Fruit fly (Drosophila melanogaster) whole organism, wandering third instar larva: ENCODE results near the gene ifc.

Source experiments
- Abd-B ChIP-seq: fragments of >200 bp; optimal IDR thresholded peaks from 2 replicates; lab custom pipeline; 2017; ENCODE audit warnings: missing biosample characterization, missing genetic modification characterization
- CG9705 ChIP-seq: fragments of 200-800 bp; sonication (Bioruptor generic); optimal IDR thresholded peaks from 2 replicates; lab custom pipeline; 2018; ENCODE audit warnings: missing biosample characterization, mild to moderate bottlenecking, missing genetic modification characterization
- GATAd ChIP-seq: sonication (Bioruptor generic); optimal IDR thresholded peaks from 2 replicates; lab custom pipeline; 2016; ENCODE audit warnings: missing biosample characterization, missing genetic modification characterization
- HLH106 ChIP-seq: fragments of 200-800 bp; optimal IDR thresholded peaks from 3 replicates; lab custom pipeline; 2019; ENCODE audit warnings: missing biosample characterization, mild to moderate bottlenecking, missing genetic modification characterization, moderate library complexity
- Hnf4 ChIP-seq: fragments of 200-800 bp; sonication (Bioruptor generic); optimal IDR thresholded peaks from 2 replicates; lab custom pipeline; 2016; ENCODE audit warnings: missing biosample characterization, mild to moderate bottlenecking, missing genetic modification characterization
- Hr78 ChIP-seq: fragments of >200 bp; optimal IDR thresholded peaks from 2 replicates; lab custom pipeline; 2017; ENCODE audit warnings: missing biosample characterization, missing genetic modification characterization
- Hr83 ChIP-seq: fragments of 200-300 bp; sonication (Bioruptor generic); optimal IDR thresholded peaks from 2 replicates; lab custom pipeline; 2016; ENCODE audit warnings: missing biosample characterization, mild to moderate bottlenecking, missing genetic modification characterization, moderate library complexity; ENCODE audit not compliant: poor library complexity, severe bottlenecking
- Mio ChIP-seq: sonication (Bioruptor generic); optimal IDR thresholded peaks from 2 replicates; lab custom pipeline; 2016; ENCODE audit warnings: missing biosample characterization, missing genetic modification characterization
- Myc ChIP-seq: fragments of >200 bp; optimal IDR thresholded peaks from 2 replicates; lab custom pipeline; 2017
- N ChIP-seq: fragments of >200 bp; optimal IDR thresholded peaks from 2 replicates; lab custom pipeline; 2018; ENCODE audit warnings: missing biosample characterization, missing external identifiers, missing genetic modification characterization
- OdsH ChIP-seq: fragments of 200-800 bp; sonication (Bioruptor generic); optimal IDR thresholded peaks from 2 replicates; lab custom pipeline; 2016; ENCODE audit warnings: missing biosample characterization, mild to moderate bottlenecking, missing genetic modification characterization
- Rel ChIP-seq, 2 experiments: fragments of 200-800 bp; sonication (Bioruptor generic) in 1 of 2; optimal IDR thresholded peaks; 2 replicates in 1 of 2; 3 replicates in 1 of 2; lab custom pipeline; 2016 to 2019; ENCODE audit warnings: mild to moderate bottlenecking in 2 of 2, missing biosample characterization in 2 of 2, missing genetic modification characterization in 2 of 2, moderate library complexity in 1 of 2
- Sp1 ChIP-seq: fragments of 200-800 bp; sonication (Bioruptor generic); optimal IDR thresholded peaks from 3 replicates; lab custom pipeline; 2019; ENCODE audit warnings: missing biosample characterization, mild to moderate bottlenecking, missing genetic modification characterization, moderate library complexity
- Vsx2 ChIP-seq: fragments of 200-300, 225-300 bp; sonication (Bioruptor generic); optimal IDR thresholded peaks from 2 replicates; lab custom pipeline; 2018; ENCODE audit warnings: missing biosample characterization, missing genetic modification characterization; ENCODE audit not compliant: partially characterized antibody
- br ChIP-seq: fragments of 200-800 bp; sonication (Bioruptor generic); optimal IDR thresholded peaks from 2 replicates; lab custom pipeline; 2016; ENCODE audit warnings: missing biosample characterization, missing genetic modification characterization
- dmrt93B ChIP-seq: fragments of 200-800 bp; sonication (Bioruptor generic); optimal IDR thresholded peaks from 2 replicates; lab custom pipeline; 2018; ENCODE audit warnings: missing biosample characterization, mild to moderate bottlenecking, missing genetic modification characterization
- dsf ChIP-seq: sonication (Bioruptor generic); optimal IDR thresholded peaks from 2 replicates; lab custom pipeline; 2016; ENCODE audit warnings: missing biosample characterization, missing genetic modification characterization, borderline replicate concordance
- ey ChIP-seq: fragments of 200-800 bp; sonication (Bioruptor generic); optimal IDR thresholded peaks from 2 replicates; lab custom pipeline; 2016; ENCODE audit warnings: missing biosample characterization, missing genetic modification characterization
- foxo ChIP-seq, 2 experiments: fragments of 200-800 bp; sonication (Bioruptor generic); optimal IDR thresholded peaks; 2 replicates in 1 of 2; 3 replicates in 1 of 2; lab custom pipeline; 2016 to 2017; ENCODE audit warnings: missing biosample characterization in 2 of 2, missing genetic modification characterization in 2 of 2
- fru ChIP-seq: fragments of 200-800 bp; sonication (Bioruptor generic); optimal IDR thresholded peaks from 3 replicates; lab custom pipeline; 2016; ENCODE audit warnings: missing biosample characterization, mild to moderate bottlenecking, missing genetic modification characterization
- h ChIP-seq: fragments of 200-800 bp; sonication (Bioruptor generic); optimal IDR thresholded peaks from 3 replicates; lab custom pipeline; 2016; ENCODE audit warnings: missing biosample characterization, mild to moderate bottlenecking, missing genetic modification characterization
- lola ChIP-seq: fragments of >200 bp; optimal IDR thresholded peaks from 2 replicates; lab custom pipeline; 2017; ENCODE audit warnings: missing biosample characterization, missing genetic modification characterization
- psq ChIP-seq: fragments of 200-800 bp; sonication (Bioruptor generic); optimal IDR thresholded peaks from 3 replicates; lab custom pipeline; 2017; ENCODE audit warnings: missing biosample characterization, mild to moderate bottlenecking, missing genetic modification characterization, moderate library complexity
- rgr ChIP-seq: fragments of 200-800 bp; sonication (Bioruptor generic); optimal IDR thresholded peaks from 3 replicates; lab custom pipeline; 2016; ENCODE audit warnings: missing biosample characterization, mild to moderate bottlenecking, missing genetic modification characterization
- sage ChIP-seq: fragments of 200-800 bp; sonication (Bioruptor generic); optimal IDR thresholded peaks from 2 replicates; lab custom pipeline; 2016; ENCODE audit warnings: missing biosample characterization, mild to moderate bottlenecking, missing genetic modification characterization
- sv ChIP-seq: fragments of 200-800 bp; sonication (Bioruptor generic); optimal IDR thresholded peaks from 3 replicates; lab custom pipeline; 2016; ENCODE audit warnings: missing biosample characterization, missing genetic modification characterization
- usp ChIP-seq: fragments of >200 bp; optimal IDR thresholded peaks from 2 replicates; lab custom pipeline; 2017; ENCODE audit warnings: missing biosample characterization, missing genetic modification characterization
- woc ChIP-seq: sonication (Bioruptor generic); optimal IDR thresholded peaks from 2 replicates; lab custom pipeline; 2016; ENCODE audit warnings: missing biosample characterization, mild to moderate bottlenecking, missing genetic modification characterization

ifc gene

dm6 chr2L:5986940-5987339, 792 bp downstream of the ifc start:
- TF ChIP-seq dsf = no peak
- TF ChIP-seq Sp1 (GFP tag; lab: Kevin White, UChicago) = no peak
- TF ChIP-seq OdsH = peak; percentile 11
- peak; percentile 3 for TF ChIP-seq h (GFP tag; lab: Kevin White, UChicago)
- TF ChIP-seq Rel (GFP tag; optimal IDR thresholded peaks at IDR 0.05; lab: Kevin White, UChicago) = no peak
- TF ChIP-seq Rel (tag; optimal IDR thresholded peaks at IDR 0.05; lab: Kevin White, UChicago) = peak; percentile 43

- TF ChIP-seq h (GFP tag; lab: Kevin White, UChicago) = peak; percentile 39
- no peak for TF ChIP-seq woc
- no peak for TF ChIP-seq Rel (GFP tag; optimal IDR thresholded peaks at IDR 0.05; lab: Kevin White, UChicago)
- peak; percentile 93 for TF ChIP-seq Rel (tag; optimal IDR thresholded peaks at IDR 0.05; lab: Kevin White, UChicago)
- TF ChIP-seq, all 38 proteins: peak for 2
Measured at dm6 chr2L:5988115-5989092, 2.3 kb downstream of the ifc start.

- TF ChIP-seq fru (GFP tag; lab: Kevin White, UChicago) (no peak), GATAd (GFP tag; lab: Kevin White, UChicago) (no peak), rgr (GFP tag; lab: Kevin White, UChicago) (no peak), OdsH (no peak), psq (no peak), lola (GFP tag; lab: Kevin White, UChicago) (no peak), Mio (GFP tag; lab: Kevin White, UChicago) (no peak), Hr78 (no peak), sv (GFP tag; lab: Kevin White, UChicago) (no peak), woc (no peak), HLH106 (tag; lab: Kevin White, UChicago) (no peak), Hr83 (GFP tag; lab: Kevin White, UChicago) (no peak), usp (GFP tag; lab: Kevin White, UChicago) (no peak), dmrt93B (GFP tag; lab: Kevin White, UChicago) (no peak), Rel (GFP tag; optimal IDR thresholded peaks at IDR 0.05; lab: Kevin White, UChicago) (no peak), Rel (tag; optimal IDR thresholded peaks at IDR 0.05; lab: Kevin White, UChicago) (no peak), foxo (GFP tag; optimal IDR thresholded peaks at IDR 0.05; lab: Kevin White, UChicago) (no peak), ey (GFP tag; lab: Kevin White, UChicago) (no peak), Hnf4 (GFP tag; lab: Kevin White, UChicago) (no peak), Abd-B (GFP tag; lab: Kevin White, UChicago) (no peak)
- TF ChIP-seq, all 38 proteins: peak for 0
Measured at dm6 chr2L:5990447-5990846, 4.3 kb downstream of the ifc start.

- peak; percentile 6 for TF ChIP-seq OdsH
- TF ChIP-seq usp (GFP tag; lab: Kevin White, UChicago) = no peak
- no peak for TF ChIP-seq Vsx2 (GFP tag; lab: Kevin White, UChicago)
- no peak for TF ChIP-seq GATAd (GFP tag; lab: Kevin White, UChicago)
- TF ChIP-seq br (GFP tag; lab: Kevin White, UChicago) = peak; percentile 9
- TF ChIP-seq Myc (lab: Kevin White, UChicago) = no peak
- TF ChIP-seq h (GFP tag; lab: Kevin White, UChicago) = peak; percentile 13
- TF ChIP-seq dsf = no peak
- no peak for TF ChIP-seq woc
- TF ChIP-seq N (GFP tag; lab: Kevin White, UChicago) = peak; percentile 34
- TF ChIP-seq sage (GFP tag; lab: Kevin White, UChicago) = no peak
- peak; percentile 8 for TF ChIP-seq fru (GFP tag; lab: Kevin White, UChicago)
- peak; percentile 49 for TF ChIP-seq Sp1 (GFP tag; lab: Kevin White, UChicago)
- peak; percentile 5 for TF ChIP-seq CG9705 (GFP tag; lab: Kevin White, UChicago)
- TF ChIP-seq psq = no peak
- TF ChIP-seq Hr83 (GFP tag; lab: Kevin White, UChicago) = peak; percentile 34
- no peak for TF ChIP-seq rgr (GFP tag; lab: Kevin White, UChicago)
- peak; percentile 3 for TF ChIP-seq HLH106 (tag; lab: Kevin White, UChicago)
Measured at dm6 chr2L:5997609-5998229, 11.6 kb downstream of the ifc start.
